Fruit fly (Drosophila melanogaster) whole organism, prepupa: ENCODE data around the gene Proc.

Experiments used
- Blimp-1 ChIP-seq: fragments of 200-800 bp; sonication (Bioruptor generic); optimal IDR thresholded peaks from 3 replicates; lab custom pipeline; 2017; ENCODE audit warnings: missing biosample characterization, missing genetic modification characterization, mild to moderate bottlenecking, moderate library complexity, missing genetic modification reagents
- CG10631 ChIP-seq: fragments of 200-800 bp; sonication (Bioruptor generic); optimal IDR thresholded peaks from 2 replicates; lab custom pipeline; 2016; ENCODE audit warnings: missing biosample characterization, missing genetic modification characterization
- CG10669 ChIP-seq: fragments of 200-800 bp; sonication (Bioruptor generic); optimal IDR thresholded peaks from 3 replicates; lab custom pipeline; 2018; ENCODE audit warnings: missing biosample characterization, mild to moderate bottlenecking, missing genetic modification characterization, moderate library complexity
- CG11762 ChIP-seq: fragments of 200-800 bp; sonication (Bioruptor generic); optimal IDR thresholded peaks from 3 replicates; lab custom pipeline; 2016; ENCODE audit warnings: missing biosample characterization, missing genetic modification characterization; ENCODE audit not compliant: insufficient read depth
- CG15336 ChIP-seq: fragments of 200-800 bp; sonication (Bioruptor generic); IDR thresholded peaks from 2 replicates; pipeline ENCODE4 v1.3.6; 2022; ENCODE audit warnings: missing biosample characterization, missing genetic modification characterization
- CG16779 ChIP-seq: fragments of 200-800 bp; sonication (Bioruptor generic); optimal IDR thresholded peaks from 3 replicates; lab custom pipeline; 2017; ENCODE audit warnings: missing biosample characterization, mild to moderate bottlenecking, missing genetic modification characterization
- CG3032 ChIP-seq: fragments of 200-800 bp; optimal IDR thresholded peaks from 2 replicates; lab custom pipeline; 2019; ENCODE audit warnings: missing biosample characterization, mild to moderate bottlenecking, missing genetic modification characterization, moderate library complexity
- CG31627 ChIP-seq: fragments of 200-800 bp; sonication (Bioruptor generic); optimal IDR thresholded peaks from 3 replicates; lab custom pipeline; 2016; ENCODE audit warnings: missing biosample characterization, missing genetic modification characterization
- CG32006 ChIP-seq: fragments of 200-800 bp; sonication (Bioruptor generic); optimal IDR thresholded peaks from 3 replicates; lab custom pipeline; 2017; ENCODE audit warnings: missing biosample characterization, mild to moderate bottlenecking, missing genetic modification characterization
- CG6792 ChIP-seq: fragments of 200-800 bp; sonication (Bioruptor generic); optimal IDR thresholded peaks from 3 replicates; lab custom pipeline; 2016; ENCODE audit warnings: missing biosample characterization, missing genetic modification characterization
- CG6808 ChIP-seq: fragments of 200-800 bp; sonication (Bioruptor generic); optimal IDR thresholded peaks from 3 replicates; lab custom pipeline; 2017; ENCODE audit warnings: missing biosample characterization, missing genetic modification characterization, mild to moderate bottlenecking, moderate library complexity, missing genetic modification reagents
- CG7368 ChIP-seq: fragments of 200-800 bp; sonication (Bioruptor generic); optimal IDR thresholded peaks from 3 replicates; lab custom pipeline; 2016; ENCODE audit warnings: missing biosample characterization, missing genetic modification characterization
- CG8119 ChIP-seq: fragments of 200-800 bp; sonication (Bioruptor generic); IDR thresholded peaks from 3 replicates; pipeline ENCODE4 v1.3.6; 2022; ENCODE audit warnings: missing biosample characterization, missing genetic modification characterization
- CG8319 ChIP-seq: fragments of 200-800 bp; sonication (Bioruptor generic); optimal IDR thresholded peaks from 3 replicates; lab custom pipeline; 2016; ENCODE audit warnings: missing biosample characterization, missing genetic modification characterization
- CG8632 ChIP-seq: fragments of 200-800 bp; sonication (Bioruptor generic); optimal IDR thresholded peaks from 3 replicates; lab custom pipeline; 2016; ENCODE audit warnings: missing biosample characterization, missing genetic modification characterization
- CG9139 ChIP-seq: fragments of 200-800 bp; sonication (Bioruptor generic); optimal IDR thresholded peaks from 3 replicates; lab custom pipeline; 2017; ENCODE audit warnings: missing biosample characterization, mild to moderate bottlenecking, missing genetic modification characterization
- Eip75B ChIP-seq: fragments of 200-800 bp; sonication (Bioruptor generic); optimal IDR thresholded peaks from 3 replicates; lab custom pipeline; 2016; ENCODE audit warnings: missing biosample characterization, missing genetic modification characterization
- Eip78C ChIP-seq: fragments of 200-800 bp; sonication (Bioruptor generic); peaks from one replicate; lab custom pipeline; 2016; ENCODE audit warnings: missing biosample characterization, missing genetic modification characterization
- Eip93F ChIP-seq: fragments of 200-800 bp; sonication (Bioruptor generic); optimal IDR thresholded peaks from 2 replicates; lab custom pipeline; 2016; ENCODE audit warnings: missing biosample characterization, mild to moderate bottlenecking, missing genetic modification characterization
- Ets21C ChIP-seq: fragments of 200-800 bp; sonication (Bioruptor generic); optimal IDR thresholded peaks from 3 replicates; lab custom pipeline; 2016; ENCODE audit warnings: missing biosample characterization, missing genetic modification characterization
- Ets96B ChIP-seq: fragments of 200-800 bp; optimal IDR thresholded peaks from 2 replicates; lab custom pipeline; 2019; ENCODE audit warnings: missing biosample characterization, mild to moderate bottlenecking, missing genetic modification characterization, moderate library complexity
- Hr38 ChIP-seq: sonication (Bioruptor generic); optimal IDR thresholded peaks from 2 replicates; lab custom pipeline; 2016; ENCODE audit warnings: missing biosample characterization, missing genetic modification characterization
- Hr39 ChIP-seq: fragments of 200-800 bp; sonication (Bioruptor generic); optimal IDR thresholded peaks from 2 replicates; lab custom pipeline; 2016; ENCODE audit warnings: missing biosample characterization, missing genetic modification characterization
- Hr4 ChIP-seq: fragments of 200-800 bp; sonication (Bioruptor generic); optimal IDR thresholded peaks from 3 replicates; lab custom pipeline; 2016; ENCODE audit warnings: missing biosample characterization, missing genetic modification characterization
- Met ChIP-seq: fragments of 200-800 bp; sonication (Bioruptor generic); optimal IDR thresholded peaks from 3 replicates; lab custom pipeline; 2016; ENCODE audit warnings: missing biosample characterization, missing genetic modification characterization
- OdsH ChIP-seq: fragments of 200-800 bp; sonication (Bioruptor generic); optimal IDR thresholded peaks from 3 replicates; lab custom pipeline; 2016; ENCODE audit warnings: missing biosample characterization, missing genetic modification characterization
- Sox102F ChIP-seq: fragments of 200-800 bp; sonication (Bioruptor generic); optimal IDR thresholded peaks from 2 replicates; lab custom pipeline; 2016; ENCODE audit warnings: missing biosample characterization, mild to moderate bottlenecking, missing genetic modification characterization
- Sox14 ChIP-seq: fragments of 200-800 bp; sonication (Bioruptor generic); optimal IDR thresholded peaks from 3 replicates; lab custom pipeline; 2016; ENCODE audit warnings: missing biosample characterization, missing genetic modification characterization
- Sox15 ChIP-seq: fragments of 200-800 bp; sonication (Bioruptor generic); optimal IDR thresholded peaks from 3 replicates; lab custom pipeline; 2016; ENCODE audit warnings: missing biosample characterization, missing genetic modification characterization
- achi ChIP-seq: fragments of 200-800 bp; sonication (Bioruptor generic); optimal IDR thresholded peaks from 3 replicates; lab custom pipeline; 2016; ENCODE audit warnings: missing biosample characterization, missing genetic modification characterization
- acj6 ChIP-seq: fragments of 200-800 bp; sonication (Bioruptor generic); optimal IDR thresholded peaks from 3 replicates; lab custom pipeline; 2016; ENCODE audit warnings: missing biosample characterization, missing genetic modification characterization
- cyc ChIP-seq: fragments of 200-800 bp; sonication (Bioruptor generic); optimal IDR thresholded peaks from 3 replicates; lab custom pipeline; 2016; ENCODE audit warnings: missing biosample characterization, missing genetic modification characterization
- dac ChIP-seq: fragments of 200-800 bp; sonication (Bioruptor generic); optimal IDR thresholded peaks from 2 replicates; lab custom pipeline; 2017; ENCODE audit warnings: missing biosample characterization, mild to moderate bottlenecking, missing genetic modification characterization
- fd85E ChIP-seq: fragments of 200-800 bp; sonication (Bioruptor generic); optimal IDR thresholded peaks from 3 replicates; lab custom pipeline; 2016; ENCODE audit warnings: missing biosample characterization, missing genetic modification characterization
- fkh ChIP-seq: fragments of 200-800 bp; sonication (Bioruptor generic); optimal IDR thresholded peaks from 3 replicates; lab custom pipeline; 2017; ENCODE audit warnings: missing biosample characterization, mild to moderate bottlenecking, missing genetic modification characterization, moderate library complexity
- lz ChIP-seq: fragments of 200-800 bp; sonication (Bioruptor generic); optimal IDR thresholded peaks from 3 replicates; lab custom pipeline; 2016; ENCODE audit warnings: missing biosample characterization, missing genetic modification characterization
- net ChIP-seq: fragments of 200-800 bp; sonication (Bioruptor generic); optimal IDR thresholded peaks from 3 replicates; lab custom pipeline; 2016; ENCODE audit warnings: missing biosample characterization, missing genetic modification characterization
- salr ChIP-seq, 2 experiments: fragments of 200-800 bp; sonication (Bioruptor generic); optimal IDR thresholded peaks; 3 replicates each; lab custom pipeline; 2016 to 2018; ENCODE audit warnings: missing biosample characterization in 2 of 2, missing genetic modification characterization in 2 of 2, mild to moderate bottlenecking in 1 of 2
- ss ChIP-seq, 2 experiments: fragments of 200-800 bp; sonication (Bioruptor generic); optimal IDR thresholded peaks; 2 replicates in 1 of 2; 3 replicates in 1 of 2; lab custom pipeline; 2017 to 2018; ENCODE audit warnings: mild to moderate bottlenecking in 2 of 2, missing biosample characterization in 2 of 2, missing genetic modification characterization in 2 of 2, moderate library complexity in 1 of 2
- svp ChIP-seq: fragments of 200-800 bp; sonication (Bioruptor generic); peaks from one replicate; lab custom pipeline; 2016; ENCODE audit warnings: missing biosample characterization, missing genetic modification characterization

Proc gene

DNA sequence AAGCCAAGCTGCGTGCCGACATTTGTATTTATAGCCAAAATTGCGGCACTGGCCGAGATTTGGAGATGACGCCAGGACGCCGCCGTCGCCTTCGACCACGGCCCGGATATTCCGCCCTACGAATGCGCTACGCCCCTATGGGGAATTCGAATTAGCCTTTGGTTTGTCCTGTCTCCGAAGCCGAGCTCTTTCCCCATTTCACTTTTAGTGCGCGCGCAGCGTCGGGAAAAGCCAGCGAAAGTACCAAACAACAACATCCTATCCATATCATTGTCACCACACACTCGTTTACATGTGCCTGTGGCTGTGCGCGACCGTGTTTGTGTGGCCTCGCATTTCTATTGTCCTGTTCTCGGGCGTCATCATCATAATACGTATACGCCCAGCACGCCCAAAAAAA is at the start of gene Proc:
Gene Proc, minus strand, starts transcription at position 101 of the 400 bp plus-strand sequence.
- TF ChIP-seq cyc (GFP tag; lab: Kevin White, UChicago) = no peak
- no peak for TF ChIP-seq Hr39
- no peak for TF ChIP-seq Ets21C (GFP tag; lab: Kevin White, UChicago)
- TF ChIP-seq Eip78C (GFP tag; lab: Kevin White, UChicago) = no peak
- no peak for TF ChIP-seq dac
- TF ChIP-seq CG9139 (GFP tag; lab: Kevin White, UChicago) = no peak
- TF ChIP-seq svp (GFP tag; lab: Kevin White, UChicago) = no peak
- no peak for TF ChIP-seq Met (GFP tag; lab: Kevin White, UChicago)
- TF ChIP-seq fd85E (GFP tag; lab: Kevin White, UChicago) = no peak
- TF ChIP-seq acj6 (GFP tag; lab: Kevin White, UChicago) = no peak
- no peak for TF ChIP-seq Blimp-1 (GFP tag; lab: Kevin White, UChicago)
- no peak for TF ChIP-seq CG8319 (GFP tag; lab: Kevin White, UChicago)
- TF ChIP-seq CG6808 = no peak
- no peak for TF ChIP-seq ss (GFP tag; optimal IDR thresholded peaks at IDR 0.05; lab: Kevin White, UChicago)
- no peak for TF ChIP-seq CG10631 (GFP tag; lab: Kevin White, UChicago)
- no peak for TF ChIP-seq Hr4 (GFP tag; lab: Kevin White, UChicago)

DNA sequence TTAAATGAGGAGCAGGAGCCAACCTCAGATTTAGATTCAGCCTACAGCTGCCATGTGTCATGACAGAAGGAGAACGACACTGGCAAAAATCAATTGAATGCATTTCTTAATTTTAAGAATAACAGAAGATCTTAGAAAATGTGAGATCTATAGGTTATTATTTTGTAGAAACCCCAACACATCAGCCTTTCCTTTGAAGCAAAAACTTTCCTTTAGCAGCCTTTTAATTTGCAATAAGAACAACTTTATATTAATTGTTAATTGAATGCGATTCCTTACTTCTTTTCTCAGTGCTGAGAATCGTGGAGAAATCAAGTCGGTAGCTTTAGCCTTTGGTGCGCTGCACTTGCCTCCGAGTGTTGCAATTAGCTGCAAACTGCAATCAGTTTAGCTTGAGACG is 49.4 kb upstream of the Proc start:
- peak; percentile 37 for TF ChIP-seq CG15336 (GFP tag; lab: Robert Waterston, UW)
- no peak for TF ChIP-seq CG6808
- TF ChIP-seq Ets21C (GFP tag; lab: Kevin White, UChicago) = no peak
- no peak for TF ChIP-seq acj6 (GFP tag; lab: Kevin White, UChicago)
- TF ChIP-seq Eip78C (GFP tag; lab: Kevin White, UChicago) = peak; percentile 60
- no peak for TF ChIP-seq Blimp-1 (GFP tag; lab: Kevin White, UChicago)
- TF ChIP-seq CG10669 = no peak
- no peak for TF ChIP-seq CG8632
- TF ChIP-seq salr (GFP tag; optimal IDR thresholded peaks at IDR 0.05; lab: Kevin White, UChicago) = no peak
- peak; percentile 24 for TF ChIP-seq achi (GFP tag; lab: Kevin White, UChicago)
- TF ChIP-seq CG16779 (tag; lab: Kevin White, UChicago) = peak; percentile 5
- TF ChIP-seq Eip93F = no peak
- TF ChIP-seq Eip75B (GFP tag; lab: Kevin White, UChicago) = peak; percentile 51
- no peak for TF ChIP-seq Hr38 (GFP tag; lab: Kevin White, UChicago)
- TF ChIP-seq cyc (GFP tag; lab: Kevin White, UChicago) = no peak
- TF ChIP-seq CG32006 (GFP tag; lab: Kevin White, UChicago) = peak; percentile 56
- no peak for TF ChIP-seq fkh (GFP tag; lab: Kevin White, UChicago)
- TF ChIP-seq CG9139 (GFP tag; lab: Kevin White, UChicago) = no peak
- peak; percentile 6 for TF ChIP-seq CG3032
- 0 out of 3 replicates have a peak, but pooled peaks have one; percentile 35 for TF ChIP-seq CG8119
- TF ChIP-seq Sox14 (GFP tag; lab: Kevin White, UChicago) = peak; percentile 28
- no peak for TF ChIP-seq Sox15 (GFP tag; lab: Kevin White, UChicago)
- TF ChIP-seq Sox102F (GFP tag; lab: Kevin White, UChicago) = no peak
- TF ChIP-seq lz (GFP tag; lab: Kevin White, UChicago) = no peak
- no peak for TF ChIP-seq net (GFP tag; lab: Kevin White, UChicago)
- TF ChIP-seq CG11762 (GFP tag; lab: Kevin White, UChicago) = no peak
- peak; percentile 13 for TF ChIP-seq Ets96B
- TF ChIP-seq OdsH (GFP tag; lab: Kevin White, UChicago) = peak; percentile 37
- no peak for TF ChIP-seq Met (GFP tag; lab: Kevin White, UChicago)
- TF ChIP-seq ss (GFP tag; optimal IDR thresholded peaks at IDR 0.05; lab: Kevin White, UChicago) = no peak
- TF ChIP-seq CG7368 = no peak
- no peak for TF ChIP-seq CG6792
- TF ChIP-seq CG10631 (GFP tag; lab: Kevin White, UChicago) = peak; percentile 41
- TF ChIP-seq CG31627 (GFP tag; lab: Kevin White, UChicago) = no peak
